Worm (Caenorhabditis elegans) whole organism, L2 larva: Measurements from ENCODE around the gene VZK822L.2.

Experiments used
- C34F6.9 ChIP-seq: fragments of 150-350 bp; optimal IDR thresholded peaks from 2 replicates; lab custom pipeline; 2014; ENCODE audit warnings: missing biosample characterization, missing genetic modification characterization
- F13H6.1 ChIP-seq: sonication (generic microtip); optimal IDR thresholded peaks from 2 replicates; lab custom pipeline; 2016; ENCODE audit warnings: missing genetic modification characterization, missing compliant biosample characterization
- R02D3.7 ChIP-seq: fragments of 150-350 bp; optimal IDR thresholded peaks from 2 replicates; lab custom pipeline; 2014; ENCODE audit warnings: missing biosample characterization, missing genetic modification characterization
- Y55F3AM.14 ChIP-seq: fragments of 200-800 bp; sonication (Bioruptor generic); optimal IDR thresholded peaks from 2 replicates; lab custom pipeline; 2018; ENCODE audit warnings: mild to moderate bottlenecking, missing genetic modification characterization, missing compliant biosample characterization
- ZK546.5 ChIP-seq: sonication (generic microtip); optimal IDR thresholded peaks from 2 replicates; lab custom pipeline; 2017; ENCODE audit warnings: missing biosample characterization, missing genetic modification characterization
- alr-1 ChIP-seq: fragments of 150-350 bp; optimal IDR thresholded peaks from 2 replicates; lab custom pipeline; 2014; ENCODE audit warnings: missing biosample characterization, missing genetic modification characterization
- aly-2 ChIP-seq: fragments of 150-350 bp; optimal IDR thresholded peaks from 2 replicates; lab custom pipeline; 2014; ENCODE audit warnings: missing biosample characterization, missing genetic modification characterization
- ama-1 ChIP-seq: fragments of 150-350 bp; optimal IDR thresholded peaks from 2 replicates; lab custom pipeline; 2018; ENCODE audit warnings: inconsistent platforms
- blmp-1 ChIP-seq: sonication (generic microtip); optimal IDR thresholded peaks from 2 replicates; lab custom pipeline; 2017; ENCODE audit warnings: missing genetic modification characterization, mild to moderate bottlenecking, missing compliant biosample characterization, antibody characterized with exemption, moderate library complexity; ENCODE audit not compliant: insufficient read depth
- ceh-16 ChIP-seq: fragments of 150-350 bp; optimal IDR thresholded peaks from 2 replicates; lab custom pipeline; 2014; ENCODE audit warnings: missing biosample characterization, missing genetic modification characterization
- dmd-4 ChIP-seq: sonication (generic microtip); optimal IDR thresholded peaks from 2 replicates; lab custom pipeline; 2017; ENCODE audit warnings: missing biosample characterization, missing genetic modification characterization
- elt-1 ChIP-seq: fragments of 150-350 bp; optimal IDR thresholded peaks from 2 replicates; lab custom pipeline; 2014; ENCODE audit warnings: missing biosample characterization, missing genetic modification characterization
- elt-3 ChIP-seq: sonication (generic microtip); optimal IDR thresholded peaks from 2 replicates; lab custom pipeline; 2017; ENCODE audit warnings: missing biosample characterization, missing genetic modification characterization
- fos-1 ChIP-seq: fragments of 150-350 bp; optimal IDR thresholded peaks from 2 replicates; lab custom pipeline; 2014; ENCODE audit warnings: missing biosample characterization, missing genetic modification characterization
- gmeb-1 ChIP-seq: fragments of 150-350 bp; optimal IDR thresholded peaks from 2 replicates; lab custom pipeline; 2014; ENCODE audit warnings: missing biosample characterization, missing genetic modification characterization
- lin-11 ChIP-seq: fragments of 150-350 bp; sonication (generic microtip); optimal IDR thresholded peaks from 2 replicates; lab custom pipeline; 2014; ENCODE audit warnings: missing biosample characterization, missing genetic modification characterization, inconsistent platforms, mixed read lengths
- lin-13 ChIP-seq: fragments of 150-350 bp; optimal IDR thresholded peaks from 2 replicates; lab custom pipeline; 2014; ENCODE audit warnings: missing biosample characterization, missing genetic modification reagents, missing genetic modification characterization
- lin-39 ChIP-seq: fragments of 150-350 bp; optimal IDR thresholded peaks from 2 replicates; lab custom pipeline; 2014; ENCODE audit warnings: missing biosample characterization, missing genetic modification reagents, missing genetic modification characterization
- lsy-2 ChIP-seq, 2 experiments: fragments of 150-350 bp in 1 of 2; sonication (generic microtip) in 1 of 2; optimal IDR thresholded peaks; 2 replicates each; lab custom pipeline; 2014 to 2017; ENCODE audit warnings: missing biosample characterization in 2 of 2, missing genetic modification characterization in 2 of 2
- mab-5 ChIP-seq: fragments of 150-350 bp; optimal IDR thresholded peaks from 2 replicates; lab custom pipeline; 2014; ENCODE audit warnings: missing biosample characterization, missing genetic modification characterization
- mbf-1 ChIP-seq: sonication (generic microtip); optimal IDR thresholded peaks from 2 replicates; lab custom pipeline; 2017; ENCODE audit warnings: missing biosample characterization, missing genetic modification characterization
- mdl-1 ChIP-seq, 2 experiments: fragments of 150-350 bp in 1 of 2; sonication (generic microtip) in 1 of 2; optimal IDR thresholded peaks; 2 replicates each; lab custom pipeline; 2017; ENCODE audit warnings: missing biosample characterization in 2 of 2, missing genetic modification characterization in 2 of 2
- nhr-10 ChIP-seq: sonication (generic microtip); optimal IDR thresholded peaks from 2 replicates; lab custom pipeline; 2017; ENCODE audit warnings: missing biosample characterization, missing genetic modification characterization
- nhr-11 ChIP-seq: fragments of 150-350 bp; optimal IDR thresholded peaks from 2 replicates; lab custom pipeline; 2014; ENCODE audit warnings: missing biosample characterization, missing genetic modification characterization
- nhr-12 ChIP-seq: fragments of 150-350 bp; optimal IDR thresholded peaks from 2 replicates; lab custom pipeline; 2014; ENCODE audit warnings: missing biosample characterization, missing genetic modification characterization
- nhr-21 ChIP-seq: fragments of 150-350 bp; optimal IDR thresholded peaks from 2 replicates; lab custom pipeline; 2014; ENCODE audit warnings: missing biosample characterization, missing genetic modification characterization
- nhr-23 ChIP-seq: fragments of 150-350 bp; optimal IDR thresholded peaks from 2 replicates; lab custom pipeline; 2014; ENCODE audit warnings: missing biosample characterization, missing genetic modification reagents, missing genetic modification characterization
- nhr-237 ChIP-seq: fragments of 150-350 bp; optimal IDR thresholded peaks from 2 replicates; lab custom pipeline; 2014; ENCODE audit warnings: missing biosample characterization, missing genetic modification characterization
- nhr-25 ChIP-seq: fragments of 150-350 bp; sonication (generic microtip); optimal IDR thresholded peaks from 3 replicates; lab custom pipeline; 2014; ENCODE audit warnings: missing biosample characterization, missing genetic modification characterization
- nhr-6 ChIP-seq: fragments of 150-350 bp; optimal IDR thresholded peaks from 2 replicates; lab custom pipeline; 2014; ENCODE audit warnings: missing biosample characterization, missing genetic modification characterization
- nhr-77 ChIP-seq: fragments of 150-350 bp; optimal IDR thresholded peaks from 2 replicates; lab custom pipeline; 2014; ENCODE audit warnings: missing biosample characterization, missing genetic modification characterization
- peb-1 ChIP-seq: fragments of 150-350 bp; optimal IDR thresholded peaks from 2 replicates; lab custom pipeline; 2014; ENCODE audit warnings: missing biosample characterization, missing genetic modification characterization
- sem-4 ChIP-seq: fragments of 150-350 bp; optimal IDR thresholded peaks from 2 replicates; lab custom pipeline; 2014; ENCODE audit warnings: missing biosample characterization, missing genetic modification reagents, missing genetic modification characterization
- skn-1 ChIP-seq: sonication (generic microtip); optimal IDR thresholded peaks from 2 replicates; lab custom pipeline; 2017; ENCODE audit warnings: missing biosample characterization, missing genetic modification characterization
- sma-3 ChIP-seq: sonication (generic microtip); optimal IDR thresholded peaks from 2 replicates; lab custom pipeline; 2016; ENCODE audit warnings: missing genetic modification reagents, missing genetic modification characterization, missing compliant biosample characterization
- sma-9 ChIP-seq, 2 experiments: fragments of 150-350 bp in 1 of 2; sonication (generic microtip) in 1 of 2; optimal IDR thresholded peaks; 2 replicates each; lab custom pipeline; 2014 to 2016; ENCODE audit warnings: missing genetic modification characterization in 2 of 2, mild to moderate bottlenecking in 1 of 2, missing biosample characterization in 1 of 2, missing compliant biosample characterization in 1 of 2, missing genetic modification reagents in 1 of 2, moderate library complexity in 1 of 2
- snpc-4 ChIP-seq: fragments of 150-350 bp; optimal IDR thresholded peaks from 2 replicates; lab custom pipeline; 2014; ENCODE audit warnings: missing biosample characterization, missing genetic modification characterization
- unc-39 ChIP-seq: fragments of 150-350 bp; optimal IDR thresholded peaks from 2 replicates; lab custom pipeline; 2014; ENCODE audit warnings: missing biosample characterization, missing genetic modification characterization
- unc-55 ChIP-seq: fragments of 150-350 bp; sonication (generic microtip); optimal IDR thresholded peaks from 3 replicates; lab custom pipeline; 2014; ENCODE audit warnings: missing biosample characterization, missing genetic modification reagents, missing genetic modification characterization
- unc-62 ChIP-seq: fragments of 150-350 bp; optimal IDR thresholded peaks from 2 replicates; lab custom pipeline; 2014; ENCODE audit warnings: missing biosample characterization, missing genetic modification reagents, missing genetic modification characterization
- ztf-1 ChIP-seq: fragments of 200-800 bp; sonication (Bioruptor generic); conservative IDR thresholded peaks from 2 replicates; pipeline ENCODE4 v1.3.6; 2022; ENCODE audit warnings: missing genetic modification characterization, missing compliant biosample characterization
- ztf-4 ChIP-seq: fragments of 150-350 bp; optimal IDR thresholded peaks from 2 replicates; lab custom pipeline; 2014; ENCODE audit warnings: missing biosample characterization, missing genetic modification characterization

VZK822L.2 gene

ce11 chrIV:11885313-11885712 lies 26.5 kb upstream of the VZK822L.2 start, which contains the start of gene let-653:
let-653 (plus strand) TSS chrIV:11885613.
- TF ChIP-seq ZK546.5 (tag; lab: Kevin White, UChicago) (no peak), gmeb-1 (tag; lab: Kevin White, UChicago) (no peak), nhr-11 (tag; lab: Kevin White, UChicago) (no peak), lin-11 (tag; lab: Kevin White, UChicago) (no peak)

- TF ChIP-seq ztf-4 (tag; lab: Kevin White, UChicago), result no peak
- no peak for TF ChIP-seq sma-9 (GFP tag; optimal IDR thresholded peaks at IDR 0.05; lab: Kevin White, UChicago)
- TF ChIP-seq sma-9 (tag; optimal IDR thresholded peaks at IDR 0.05; lab: Kevin White, UChicago), result no peak
Measured at ce11 chrIV:11892545-11892944, 19.3 kb upstream of the VZK822L.2 start.

ce11 chrIV:11893336-11893735 lies 18.5 kb upstream of the VZK822L.2 start:
- TF ChIP-seq fos-1 (no peak), ama-1 (lab: Kevin White, UChicago) (no peak), sma-9 (GFP tag; optimal IDR thresholded peaks at IDR 0.05; lab: Kevin White, UChicago) (no peak), sma-9 (tag; optimal IDR thresholded peaks at IDR 0.05; lab: Kevin White, UChicago) (no peak), mbf-1 (no peak), lsy-2 (tag; optimal IDR thresholded peaks at IDR 0.05; lab: Kevin White, UChicago) (no peak), ceh-16 (tag; lab: Kevin White, UChicago) (no peak), lin-11 (tag; lab: Kevin White, UChicago) (no peak), nhr-6 (tag; lab: Kevin White, UChicago) (no peak), nhr-12 (tag; lab: Kevin White, UChicago) (no peak), nhr-10 (tag; lab: Kevin White, UChicago) (no peak), ZK546.5 (tag; lab: Kevin White, UChicago) (no peak), mdl-1 (tag; optimal IDR thresholded peaks at IDR 0.05; lab: Kevin White, UChicago) (no peak), nhr-21 (no peak), nhr-77 (no peak)

ce11 chrIV:11897710-11898109 lies 14.1 kb upstream of the VZK822L.2 start:
- TF ChIP-seq nhr-21 (peak; percentile 84), nhr-25 (tag; lab: Kevin White, UChicago) (peak; percentile 73), blmp-1 (tag; lab: Kevin White, UChicago) (peak; percentile 16), skn-1 (tag; lab: Kevin White, UChicago) (no peak), lin-13 (GFP tag; lab: Kevin White, UChicago) (no peak), fos-1 (peak; percentile 72), sma-9 (GFP tag; optimal IDR thresholded peaks at IDR 0.05; lab: Kevin White, UChicago) (peak; percentile 79), sma-9 (tag; optimal IDR thresholded peaks at IDR 0.05; lab: Kevin White, UChicago) (no peak), F13H6.1 (tag; lab: Kevin White, UChicago) (no peak), lsy-2 (tag; optimal IDR thresholded peaks at IDR 0.05; lab: Kevin White, UChicago) (peak in 1 of 2 experiments; percentile 58), ceh-16 (tag; lab: Kevin White, UChicago) (no peak)

ce11 chrIV:11899358-11899757 lies 12.5 kb upstream of the VZK822L.2 start, which contains the start of gene nhr-43:
nhr-43 (plus strand) TSS chrIV:11899590.
- TF ChIP-seq gmeb-1 (tag; lab: Kevin White, UChicago) (no peak), dmd-4 (no peak), unc-62 (GFP tag; lab: Kevin White, UChicago) (no peak), lin-39 (tag; lab: Kevin White, UChicago) (no peak), sma-9 (GFP tag; optimal IDR thresholded peaks at IDR 0.05; lab: Kevin White, UChicago) (peak; percentile 76), sma-9 (tag; optimal IDR thresholded peaks at IDR 0.05; lab: Kevin White, UChicago) (no peak), ZK546.5 (tag; lab: Kevin White, UChicago) (no peak), sma-3 (GFP tag; lab: Kevin White, UChicago) (peak; percentile 71), nhr-10 (tag; lab: Kevin White, UChicago) (no peak), unc-39 (tag; lab: Kevin White, UChicago) (no peak), nhr-11 (tag; lab: Kevin White, UChicago) (no peak), ztf-1 (GFP tag; lab: Robert Waterston, UW) (no peak), skn-1 (tag; lab: Kevin White, UChicago) (no peak), lsy-2 (tag; optimal IDR thresholded peaks at IDR 0.05; lab: Kevin White, UChicago) (peak in 1 of 2 experiments; percentile 21), ceh-16 (tag; lab: Kevin White, UChicago) (no peak), elt-3 (tag; lab: Kevin White, UChicago) (no peak), nhr-21 (peak; percentile 69), peb-1 (tag; lab: Kevin White, UChicago) (no peak), aly-2 (no peak), mab-5 (tag; lab: Kevin White, UChicago) (no peak), F13H6.1 (tag; lab: Kevin White, UChicago) (no peak), sem-4 (tag; lab: Kevin White, UChicago) (peak; percentile 36), unc-55 (no peak), nhr-237 (tag; lab: Kevin White, UChicago) (no peak), alr-1 (tag; lab: Kevin White, UChicago) (no peak), C34F6.9 (tag; lab: Kevin White, UChicago) (no peak), snpc-4 (tag; lab: Kevin White, UChicago) (no peak), ztf-4 (tag; lab: Kevin White, UChicago) (no peak), nhr-25 (tag; lab: Kevin White, UChicago) (peak; percentile 38), elt-1 (tag; lab: Kevin White, UChicago) (no peak), mbf-1 (no peak), mdl-1 (tag; optimal IDR thresholded peaks at IDR 0.05; lab: Kevin White, UChicago) (no peak), Y55F3AM.14 (GFP tag; lab: Kevin White, UChicago) (no peak), R02D3.7 (tag; lab: Kevin White, UChicago) (no peak), nhr-23 (tag; lab: Kevin White, UChicago) (no peak)
